Worm (Caenorhabditis elegans) whole organism, L3 larva: Measurements from ENCODE around the gene F47D2.11.
"Not testable (repeated sequence)": the region's sequence is repeated elsewhere in the genome, so short reads cannot be mapped to it uniquely, and the experiment has no call there.

ENCODE experiments used
- ceh-82 ChIP-seq: fragments of 150-350 bp; optimal IDR thresholded peaks from 2 replicates; lab custom pipeline; 2014; ENCODE audit warnings: missing biosample characterization, missing genetic modification characterization
- ceh-9 ChIP-seq: sonication (generic microtip); optimal IDR thresholded peaks from 2 replicates; lab custom pipeline; 2018; ENCODE audit warnings: missing biosample characterization, missing genetic modification characterization
- daf-12 ChIP-seq: fragments of 150-350 bp; optimal IDR thresholded peaks from 2 replicates; lab custom pipeline; 2014; ENCODE audit warnings: missing biosample characterization, missing genetic modification reagents, missing genetic modification characterization
- egl-27 ChIP-seq: sonication (generic microtip); optimal IDR thresholded peaks from 4 replicates; lab custom pipeline; 2017; ENCODE audit warnings: missing biosample characterization, missing genetic modification reagents, missing genetic modification characterization
- egl-5 ChIP-seq: fragments of 150-350 bp; optimal IDR thresholded peaks from 2 replicates; lab custom pipeline; 2017; ENCODE audit warnings: missing biosample characterization, missing genetic modification reagents, missing genetic modification characterization, inconsistent platforms
- elt-2 ChIP-seq: sonication (generic microtip); optimal IDR thresholded peaks from 2 replicates; lab custom pipeline; 2016; ENCODE audit warnings: missing genetic modification reagents, mild to moderate bottlenecking, missing genetic modification characterization, missing compliant biosample characterization
- elt-3 ChIP-seq, 3 experiments: fragments of 150-350 bp in 1 of 3; sonication (generic microtip) in 2 of 3; optimal IDR thresholded peaks; 2 replicates in 2 of 3; 4 replicates in 1 of 3; lab custom pipeline; 2014 to 2017; ENCODE audit warnings: missing biosample characterization in 3 of 3, missing genetic modification characterization in 3 of 3
- fkh-10 ChIP-seq: sonication (generic microtip); optimal IDR thresholded peaks from 2 replicates; lab custom pipeline; 2017; ENCODE audit warnings: missing biosample characterization, missing genetic modification reagents, missing genetic modification characterization
- fkh-2 ChIP-seq: fragments of 150-350 bp; optimal IDR thresholded peaks from 2 replicates; lab custom pipeline; 2014; ENCODE audit warnings: missing biosample characterization, missing genetic modification reagents, missing genetic modification characterization
- fos-1 ChIP-seq: fragments of 150-350 bp; optimal IDR thresholded peaks from 2 replicates; lab custom pipeline; 2014; ENCODE audit warnings: missing biosample characterization, missing genetic modification characterization
- hmg-11 ChIP-seq: sonication (generic microtip); optimal IDR thresholded peaks from 2 replicates; lab custom pipeline; 2016; ENCODE audit warnings: missing genetic modification characterization, missing compliant biosample characterization
- jun-1 ChIP-seq: fragments of 150-350 bp; optimal IDR thresholded peaks from 2 replicates; lab custom pipeline; 2014; ENCODE audit warnings: missing biosample characterization, missing genetic modification reagents, missing genetic modification characterization
- lin-15B ChIP-seq: fragments of 150-350 bp; optimal IDR thresholded peaks from 2 replicates; lab custom pipeline; 2014; ENCODE audit warnings: missing biosample characterization, missing genetic modification characterization
- lin-39 ChIP-seq: fragments of 150-350 bp; optimal IDR thresholded peaks from 2 replicates; lab custom pipeline; 2018; ENCODE audit warnings: missing biosample characterization, missing genetic modification reagents, missing genetic modification characterization
- mdl-1 ChIP-seq: fragments of 150-350 bp; optimal IDR thresholded peaks from 2 replicates; lab custom pipeline; 2014; ENCODE audit warnings: missing biosample characterization, missing genetic modification characterization
- mml-1 ChIP-seq: fragments of 150-350 bp; sonication (generic microtip); optimal IDR thresholded peaks from 3 replicates; lab custom pipeline; 2014; ENCODE audit warnings: missing biosample characterization, missing genetic modification characterization
- nfya-1 ChIP-seq: sonication (generic microtip); optimal IDR thresholded peaks from 2 replicates; lab custom pipeline; 2017; ENCODE audit warnings: missing genetic modification characterization, mild to moderate bottlenecking, missing compliant biosample characterization, antibody characterized with exemption, moderate library complexity; ENCODE audit not compliant: insufficient read depth
- nhr-11 ChIP-seq: fragments of 150-350 bp; optimal IDR thresholded peaks from 2 replicates; lab custom pipeline; 2014; ENCODE audit warnings: missing biosample characterization, missing genetic modification characterization
- nhr-12 ChIP-seq: fragments of 150-350 bp; optimal IDR thresholded peaks from 2 replicates; lab custom pipeline; 2014; ENCODE audit warnings: missing biosample characterization, missing genetic modification characterization
- nhr-23 ChIP-seq: fragments of 150-350 bp; optimal IDR thresholded peaks from 2 replicates; lab custom pipeline; 2014; ENCODE audit warnings: missing biosample characterization, missing genetic modification reagents, missing genetic modification characterization
- nhr-237 ChIP-seq: fragments of 150-350 bp; optimal IDR thresholded peaks from 2 replicates; lab custom pipeline; 2014; ENCODE audit warnings: missing biosample characterization, missing genetic modification characterization
- nhr-28 ChIP-seq: fragments of 150-350 bp; optimal IDR thresholded peaks from 2 replicates; lab custom pipeline; 2014; ENCODE audit warnings: missing biosample characterization, missing genetic modification characterization
- nhr-76 ChIP-seq: fragments of 150-350 bp; sonication (generic microtip); optimal IDR thresholded peaks from 5 replicates; lab custom pipeline; 2014; ENCODE audit warnings: missing biosample characterization, missing genetic modification characterization
- pqm-1 ChIP-seq: fragments of 150-350 bp; optimal IDR thresholded peaks from 2 replicates; lab custom pipeline; 2017; ENCODE audit warnings: missing biosample characterization, missing genetic modification characterization, inconsistent platforms
- skn-1 ChIP-seq: fragments of 150-350 bp; optimal IDR thresholded peaks from 2 replicates; lab custom pipeline; 2014; ENCODE audit warnings: missing biosample characterization, missing genetic modification characterization
- snpc-4 ChIP-seq: fragments of 150-350 bp; optimal IDR thresholded peaks from 2 replicates; lab custom pipeline; 2014; ENCODE audit warnings: missing biosample characterization, missing genetic modification characterization
- tbx-2 ChIP-seq: sonication (generic microtip); optimal IDR thresholded peaks from 2 replicates; lab custom pipeline; 2016; ENCODE audit warnings: mild to moderate bottlenecking, missing genetic modification characterization, missing compliant biosample characterization
- ztf-11 ChIP-seq: fragments of 150-350 bp; optimal IDR thresholded peaks from 2 replicates; lab custom pipeline; 2014; ENCODE audit warnings: missing biosample characterization, missing genetic modification characterization
- ztf-4 ChIP-seq: fragments of 150-350 bp; optimal IDR thresholded peaks from 2 replicates; lab custom pipeline; 2014; ENCODE audit warnings: missing biosample characterization, missing genetic modification characterization

Gene F47D2.11

DNA sequence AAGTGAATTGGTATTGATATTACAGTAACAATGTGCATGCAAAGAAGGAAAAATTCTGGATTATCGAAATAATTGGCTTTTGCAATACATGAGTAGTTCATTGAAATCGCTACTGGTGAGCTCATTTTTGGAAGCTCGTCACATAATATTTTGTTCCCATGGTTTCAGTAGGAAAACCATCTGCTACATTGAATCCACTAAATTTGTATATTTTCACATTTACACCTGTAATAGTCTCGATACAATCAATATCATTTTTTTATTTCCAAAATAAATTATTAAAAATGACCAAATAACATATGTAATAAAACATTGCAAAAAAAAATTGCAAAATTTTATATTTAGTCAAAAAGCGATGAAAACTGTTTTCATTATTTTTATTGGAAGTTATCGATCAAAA is 19.2 kb upstream of the F47D2.11 start, which contains the start of gene srh-192:
Gene srh-192 (minus strand): TSS at position 101 of the 400 bp plus-strand sequence.
- no peak for TF ChIP-seq lin-15B (tag; lab: Kevin White, UChicago)
- TF ChIP-seq hmg-11 (tag; lab: Kevin White, UChicago) = no peak
- no peak for TF ChIP-seq tbx-2 (tag; lab: Kevin White, UChicago)
- TF ChIP-seq fkh-2 = no peak

DNA sequence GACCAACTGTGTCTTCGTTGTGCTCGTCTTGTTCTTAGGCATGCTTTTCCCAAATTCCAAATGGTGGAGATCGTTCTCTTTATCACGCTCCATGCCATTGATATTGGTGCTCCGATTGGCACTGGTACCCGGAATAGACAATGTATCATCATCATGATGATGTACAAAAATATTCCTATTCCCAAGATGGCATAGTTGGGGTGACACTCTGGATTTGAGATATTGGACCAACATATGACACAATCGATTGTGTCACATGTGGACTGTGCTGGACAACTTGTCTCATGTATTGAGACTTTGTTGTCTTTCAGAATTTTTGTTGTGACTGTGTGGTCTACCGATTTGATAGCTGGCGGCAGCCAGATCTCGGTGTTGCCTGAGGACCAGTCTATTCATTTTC is 8.4 kb upstream of the F47D2.11 start:
- TF ChIP-seq ceh-82 = no peak
- no peak for TF ChIP-seq snpc-4
- no peak for TF ChIP-seq egl-5 (tag; lab: Kevin White, UChicago)
- TF ChIP-seq nhr-237 = no peak
- TF ChIP-seq mml-1 = no peak

DNA sequence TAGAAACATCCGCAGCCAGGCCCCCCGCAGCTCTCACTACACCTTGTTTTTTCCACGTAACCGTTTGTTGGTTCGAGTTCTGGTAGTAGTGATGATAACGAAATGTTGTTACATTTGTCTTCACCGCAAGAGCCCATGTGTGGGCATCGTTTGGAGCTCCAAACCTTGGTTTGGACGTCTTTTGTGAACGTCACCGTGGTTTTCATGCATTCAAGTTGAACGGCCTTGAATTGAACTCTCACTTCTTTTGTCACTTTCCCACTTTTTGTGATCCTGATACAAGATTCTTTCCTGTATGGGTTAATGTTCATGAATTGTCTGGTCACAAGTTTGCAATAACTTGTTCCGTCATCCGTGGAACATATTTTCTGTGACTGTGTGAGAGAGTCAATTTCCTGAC is 8.0 kb upstream of the F47D2.11 start:
- no peak for TF ChIP-seq ceh-9 (tag; lab: Kevin White, UChicago)
- TF ChIP-seq fkh-10 (GFP tag; lab: Kevin White, UChicago) = no peak
- TF ChIP-seq nhr-12 = no peak
- no peak for TF ChIP-seq mml-1
- TF ChIP-seq lin-39 (tag; lab: Kevin White, UChicago) = no peak
- no peak for TF ChIP-seq nhr-28 (tag; lab: Kevin White, UChicago)
- TF ChIP-seq nhr-23 = no peak
- no peak for TF ChIP-seq fos-1 (tag; lab: Kevin White, UChicago)

DNA sequence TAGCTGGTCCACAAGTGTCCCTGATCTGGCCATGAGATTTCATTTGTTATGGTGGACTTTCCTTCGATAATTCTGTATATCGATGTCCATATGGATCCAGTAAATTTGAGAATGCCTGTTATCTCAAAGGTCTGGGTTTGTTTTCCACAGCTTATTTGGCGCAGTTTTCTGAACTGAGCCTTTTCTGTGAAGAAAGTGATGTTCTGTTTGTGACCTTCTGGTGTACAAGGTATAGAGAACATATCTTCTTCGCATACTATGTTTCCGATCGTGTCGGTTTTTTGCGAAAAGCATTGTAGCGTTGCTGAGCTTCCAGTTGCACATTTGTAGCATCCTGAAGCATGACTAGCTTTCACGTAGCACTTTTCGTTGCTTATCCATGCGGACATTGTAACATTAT is 7.0 kb upstream of the F47D2.11 start:
- TF ChIP-seq nhr-28 (tag; lab: Kevin White, UChicago) = no peak
- TF ChIP-seq daf-12 (tag; lab: Kevin White, UChicago) = no peak

DNA sequence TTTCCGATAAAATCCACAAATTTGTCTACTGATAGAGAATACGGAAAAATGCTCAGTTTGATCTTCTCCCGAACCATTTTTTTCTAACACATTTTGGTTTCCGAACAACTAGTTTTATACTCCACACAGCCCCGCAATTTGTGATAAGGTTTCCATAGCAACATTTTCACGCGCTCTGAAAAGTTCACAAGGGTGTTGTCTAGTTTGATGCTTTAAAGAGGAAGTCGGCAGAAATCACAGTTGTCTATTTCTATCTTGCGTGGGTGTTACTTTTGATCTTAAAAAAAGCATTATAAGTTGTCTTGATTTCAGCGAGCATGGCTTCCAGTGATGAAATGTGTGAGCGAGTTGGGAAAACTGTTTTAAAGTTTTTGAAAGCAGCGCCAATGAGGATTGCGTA is 3.9 kb upstream of the F47D2.11 start, which contains the start of gene ZC132.3:
Gene ZC132.3 (minus strand): TSS at position 101 of the 400 bp plus-strand sequence.
- no peak for TF ChIP-seq elt-2 (tag; lab: Kevin White, UChicago)
- TF ChIP-seq, all 47 proteins: peak for 0

DNA sequence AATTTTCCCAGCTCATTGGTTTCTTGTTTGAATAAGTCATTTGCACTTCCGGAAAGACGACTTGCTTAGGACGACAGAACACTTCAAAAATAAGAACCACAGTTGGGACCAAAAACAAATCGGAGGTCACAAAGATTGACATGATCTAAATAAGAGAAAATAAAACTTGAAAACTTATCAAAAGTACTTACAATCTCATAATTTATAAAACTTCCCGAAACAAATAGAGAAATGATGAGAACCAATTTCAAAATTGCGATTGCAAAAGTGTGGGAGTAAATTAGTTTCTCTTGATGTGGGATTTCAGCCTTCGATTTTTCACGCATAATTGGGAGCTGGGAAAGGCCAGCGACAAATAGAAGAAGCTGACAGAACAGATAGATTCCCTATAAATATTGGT is 2.8 kb upstream of the F47D2.11 start, which contains the start of gene ZC132.11:
Gene ZC132.11 (minus strand): TSS at position 101 of the 400 bp plus-strand sequence.
- no peak for TF ChIP-seq egl-27
- TF ChIP-seq fos-1 (tag; lab: Kevin White, UChicago) = no peak
- TF ChIP-seq nhr-76 (tag; lab: Kevin White, UChicago) = no peak
- no peak for TF ChIP-seq elt-3 (tag; optimal IDR thresholded peaks at IDR 0.05; lab: Kevin White, UChicago)
- no peak for TF ChIP-seq mml-1
- TF ChIP-seq jun-1 (tag; lab: Kevin White, UChicago) = no peak
- TF ChIP-seq nfya-1 (tag; lab: Kevin White, UChicago) = no peak
- no peak for TF ChIP-seq fkh-10 (GFP tag; lab: Kevin White, UChicago)
- no peak for TF ChIP-seq lin-15B (tag; lab: Kevin White, UChicago)
- TF ChIP-seq mdl-1 (tag; lab: Kevin White, UChicago) = no peak
- no peak for TF ChIP-seq skn-1
- no peak for TF ChIP-seq lin-39 (tag; lab: Kevin White, UChicago)
- no peak for TF ChIP-seq nhr-11 (tag; lab: Kevin White, UChicago)
- TF ChIP-seq ztf-11 (tag; lab: Kevin White, UChicago) = no peak

DNA sequence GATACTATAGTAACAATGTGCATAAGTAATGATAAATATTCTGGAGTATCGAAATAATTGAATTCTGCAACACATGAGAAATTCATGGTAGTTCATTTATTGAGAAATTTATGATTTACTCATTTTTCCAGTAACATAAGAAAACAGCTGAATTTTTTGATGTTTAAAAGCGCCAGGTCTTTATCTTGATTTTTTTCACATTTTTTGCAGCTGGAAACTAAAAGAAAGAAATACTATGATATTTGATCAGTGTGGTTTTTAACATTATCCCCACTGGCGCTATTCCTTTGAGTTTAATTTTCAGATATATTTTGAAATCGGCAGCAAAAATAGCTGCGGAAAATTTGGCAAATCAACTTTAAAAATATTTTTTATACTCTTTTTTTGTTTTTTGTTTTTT is 2.4 kb downstream of the F47D2.11 start, which contains the start of gene srh-194:
Gene srh-194 (minus strand): TSS at position 101 of the 400 bp plus-strand sequence.
- TF ChIP-seq egl-5 (tag; lab: Kevin White, UChicago); nhr-237; ztf-4 (tag; lab: Kevin White, UChicago): not testable (repeated sequence)

DNA sequence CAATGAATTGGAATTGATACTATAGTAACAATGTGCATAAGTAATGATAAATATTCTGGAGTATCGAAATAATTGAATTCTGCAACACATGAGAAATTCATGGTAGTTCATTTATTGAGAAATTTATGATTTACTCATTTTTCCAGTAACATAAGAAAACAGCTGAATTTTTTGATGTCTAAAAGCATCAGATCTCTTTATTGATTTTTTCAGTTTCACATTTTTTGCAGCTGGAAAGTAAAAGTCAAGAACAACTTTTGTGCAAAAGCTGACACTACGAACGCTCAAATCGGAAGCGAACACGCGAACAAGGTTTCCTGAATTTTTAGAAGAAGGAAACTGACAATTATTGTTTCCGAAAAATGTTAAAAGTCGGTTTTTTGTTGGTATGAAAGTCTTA is 5.7 kb downstream of the F47D2.11 start, which contains the start of gene srh-193:
Gene srh-193 (minus strand): TSS at position 101 of the 400 bp plus-strand sequence.
- not testable (repeated sequence) for TF ChIP-seq ceh-82; tbx-2 (tag; lab: Kevin White, UChicago); pqm-1
